Worm (Caenorhabditis elegans) whole organism, young adult: Measurements from ENCODE around the gene C30A5.16.

Source experiments
- egrh-3 ChIP-seq: fragments of 200-800 bp; sonication (Bioruptor generic); IDR thresholded peaks from 2 replicates; pipeline ENCODE4 v1.3.6; 2022; ENCODE audit warnings: missing genetic modification reagents, missing genetic modification characterization, missing compliant biosample characterization
- repo-1 ChIP-seq: sonication (generic microtip); optimal IDR thresholded peaks from 2 replicates; lab custom pipeline; 2017; ENCODE audit warnings: mild to moderate bottlenecking, missing genetic modification characterization, missing compliant biosample characterization
- snpc-4 ChIP-seq, 5 experiments: fragments of 150-350 bp in 1 of 5; sonication (generic microtip) in 4 of 5; optimal IDR thresholded peaks; 2 replicates each; lab custom pipeline; 2014 to 2018; ENCODE audit warnings: missing genetic modification characterization in 5 of 5, missing biosample characterization in 3 of 5, antibody characterized with exemption in 2 of 5, mild to moderate bottlenecking in 2 of 5, missing compliant biosample characterization in 2 of 5, missing genotype in 2 of 5, moderate library complexity in 2 of 5, missing genetic modification reagents in 1 of 5

DNA sequence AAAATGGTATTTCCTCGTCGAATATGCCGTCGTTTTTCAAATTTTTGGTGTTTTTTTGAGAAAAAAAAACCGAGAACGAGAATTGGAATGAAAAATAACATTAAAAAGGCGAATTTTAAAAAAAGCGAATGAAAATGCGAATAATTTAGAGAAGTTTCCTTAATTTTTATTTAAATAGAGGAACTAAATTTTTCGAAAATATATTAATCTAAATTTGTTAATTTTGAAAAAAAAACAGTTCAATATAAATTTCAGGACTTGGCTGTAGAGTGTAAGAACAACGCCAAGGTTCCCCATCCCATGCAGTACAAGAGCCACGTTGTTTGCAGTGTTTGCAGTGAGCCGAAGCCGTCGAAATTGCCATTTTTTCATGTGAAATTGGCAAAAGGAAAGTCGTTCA is 27.5 kb upstream of the C30A5.16 start, which contains the start of gene C50C3.19:
- TF ChIP-seq repo-1 = no peak
- no peak for TF ChIP-seq egrh-3 (GFP tag; lab: Robert Waterston, UW)
- no peak for TF ChIP-seq snpc-4 (GFP tag; optimal IDR thresholded peaks at IDR 0.05; lab: Kevin White, UChicago)
- no peak for TF ChIP-seq snpc-4 (tag; optimal IDR thresholded peaks at IDR 0.05; lab: Kevin White, UChicago)
